Worm (Caenorhabditis elegans) whole organism, young adult: ENCODE measurements around the gene rde-12.

Experiments
- F49E8.2 ChIP-seq: sonication (generic microtip); optimal IDR thresholded peaks from 3 replicates; lab custom pipeline; 2017; ENCODE audit warnings: missing genetic modification characterization, mild to moderate bottlenecking, missing compliant biosample characterization, antibody characterized with exemption, moderate library complexity; ENCODE audit not compliant: insufficient read depth
- attf-3 ChIP-seq: fragments of 200-800 bp; sonication (Bioruptor generic); conservative IDR thresholded peaks from 2 replicates; pipeline ENCODE4 v1.3.6; 2022; ENCODE audit warnings: missing genetic modification reagents, missing genetic modification characterization, missing compliant biosample characterization
- lsy-27 ChIP-seq: sonication (generic microtip); optimal IDR thresholded peaks from 2 replicates; lab custom pipeline; 2017; ENCODE audit warnings: missing genetic modification characterization, mild to moderate bottlenecking, missing compliant biosample characterization, antibody characterized with exemption, missing genotype, borderline replicate concordance; ENCODE audit not compliant: insufficient read depth

DNA sequence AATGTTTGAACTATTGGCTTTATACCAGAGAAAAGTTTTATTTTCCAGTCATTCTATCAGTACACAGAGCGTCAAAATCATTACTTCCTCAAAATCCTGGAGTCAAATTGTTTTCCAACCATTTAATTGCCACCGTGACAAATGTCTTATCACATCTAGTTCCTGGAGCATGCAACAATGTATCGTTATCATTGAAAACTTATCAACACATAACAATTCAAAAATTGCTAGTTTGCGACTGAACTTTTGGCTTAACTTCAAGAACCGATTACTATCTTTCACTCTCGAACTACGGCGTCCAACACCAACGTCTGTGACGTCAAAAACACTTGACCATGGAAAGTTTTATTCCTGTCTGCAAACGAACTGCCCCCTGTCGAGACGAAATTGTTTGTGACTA, 27.1 kb upstream of the rde-12 start:
- TF ChIP-seq attf-3 (GFP tag; lab: Robert Waterston, UW) (no peak), lsy-27 (tag; lab: Kevin White, UChicago) (no peak), F49E8.2 (tag; lab: Kevin White, UChicago) (no peak)
